Fruit fly (Drosophila melanogaster): ENCODE data around the gene CG2211.

CG2211 gene

dm6 chr3L:1320230-1320930 lies 14.8 kb downstream of the CG2211 start (continued):
- TF ChIP-seq Blimp-1 (GFP tag; optimal IDR thresholded peaks at IDR 0.05) (no peak), CG6792 (GFP tag; optimal IDR thresholded peaks at IDR 0.05) (peak; percentile 53), Sox14 (GFP tag; optimal IDR thresholded peaks at IDR 0.05) (peak; percentile 43), cyc (GFP tag; optimal IDR thresholded peaks at IDR 0.05) (peak; percentile 34), CG10631 (GFP tag; optimal IDR thresholded peaks at IDR 0.05) (peak; percentile 34), achi (GFP tag; optimal IDR thresholded peaks at IDR 0.05) (peak; percentile 55), CG1621 (tag; optimal IDR thresholded peaks at IDR 0.05) (peak; percentile 19), CG15336 (GFP tag; IDR thresholded peaks at IDR 0.05) (peak; percentile 23), CG6276 (GFP tag; optimal IDR thresholded peaks at IDR 0.05) (peak; percentile 16), CG31627 (GFP tag; optimal IDR thresholded peaks at IDR 0.05) (peak; percentile 39), CG6163 (GFP tag; IDR thresholded peaks at IDR 0.05) (peak; percentile 35; the same call in 1 of the 3 replicates), acj6 (GFP tag; optimal IDR thresholded peaks at IDR 0.05) (peak; percentile 51), Eip75B (GFP tag; optimal IDR thresholded peaks at IDR 0.05) (peak; percentile 65)

- TF ChIP-seq fd59A (GFP tag; optimal IDR thresholded peaks at IDR 0.05) (peak; percentile 86), CG11902 (GFP tag; optimal IDR thresholded peaks at IDR 0.05) (peak; percentile 91), CG10631 (GFP tag; optimal IDR thresholded peaks at IDR 0.05) (peak; percentile 95), net (GFP tag; optimal IDR thresholded peaks at IDR 0.05) (peak; percentile 94), dac (GFP tag; optimal IDR thresholded peaks at IDR 0.05) (peak; percentile 90), Hr38 (GFP tag; optimal IDR thresholded peaks at IDR 0.05) (peak; percentile 12), CG6163 (GFP tag; IDR thresholded peaks at IDR 0.05) (peak; percentile 97), CG6276 (GFP tag; optimal IDR thresholded peaks at IDR 0.05) (peak; percentile 91), fkh (GFP tag; optimal IDR thresholded peaks at IDR 0.05) (no peak), CG4318 (GFP tag; optimal IDR thresholded peaks at IDR 0.05) (peak; percentile 94), acj6 (GFP tag; optimal IDR thresholded peaks at IDR 0.05) (peak; percentile 97), CG3032 (tag; optimal IDR thresholded peaks at IDR 0.05) (peak; percentile 81), CG6808 (GFP tag; optimal IDR thresholded peaks at IDR 0.05) (peak; percentile 83), spab (GFP tag; optimal IDR thresholded peaks at IDR 0.05) (peak; percentile 83), CG16779 (tag; optimal IDR thresholded peaks at IDR 0.05) (peak; percentile 76), dsx (GFP tag; optimal IDR thresholded peaks at IDR 0.05; ENCODE audit: poor library complexity, severe bottlenecking) (peak; percentile 64), CG34406 (GFP tag; optimal IDR thresholded peaks at IDR 0.05) (peak; percentile 94), CG8632 (GFP tag; optimal IDR thresholded peaks at IDR 0.05) (peak; percentile 90), CG10669 (GFP tag; optimal IDR thresholded peaks at IDR 0.05) (peak; percentile 83), CG6792 (GFP tag; optimal IDR thresholded peaks at IDR 0.05) (peak; percentile 95), Gug (GFP tag; IDR thresholded peaks at IDR 0.05) (peak; percentile 91), pdm3 (GFP tag; optimal IDR thresholded peaks at IDR 0.05) (peak; percentile 93), CG11294 (GFP tag; IDR thresholded peaks at IDR 0.05) (peak; percentile 82), Eip75B (GFP tag; optimal IDR thresholded peaks at IDR 0.05) (peak; percentile 96), lz (GFP tag; optimal IDR thresholded peaks at IDR 0.05) (peak; percentile 97), Hr4 (GFP tag; optimal IDR thresholded peaks at IDR 0.05) (peak; percentile 96), CG8119 (GFP tag; IDR thresholded peaks at IDR 0.05) (peak; percentile 96), achi (GFP tag; optimal IDR thresholded peaks at IDR 0.05) (peak; percentile 96), CG8319 (GFP tag; optimal IDR thresholded peaks at IDR 0.05) (peak; percentile 90), Sox102F (GFP tag; optimal IDR thresholded peaks at IDR 0.05) (peak; percentile 98), Hr39 (GFP tag; optimal IDR thresholded peaks at IDR 0.05) (peak; percentile 98), CG32006 (GFP tag; optimal IDR thresholded peaks at IDR 0.05) (peak; percentile 97), Sox14 (GFP tag; optimal IDR thresholded peaks at IDR 0.05) (peak; percentile 98), fd85E (GFP tag; optimal IDR thresholded peaks at IDR 0.05) (peak; percentile 87), Eip93F (GFP tag; optimal IDR thresholded peaks at IDR 0.05) (peak; percentile 97), salr (GFP tag; optimal IDR thresholded peaks at IDR 0.05) (peak; percentile 78 to 95), CG3919 (GFP tag; optimal IDR thresholded peaks at IDR 0.05) (peak; percentile 97), Ets96B (tag; optimal IDR thresholded peaks at IDR 0.05) (peak; percentile 91), CG7368 (GFP tag; optimal IDR thresholded peaks at IDR 0.05) (peak; percentile 91), CG1621 (tag; optimal IDR thresholded peaks at IDR 0.05) (peak; percentile 84), vri (GFP tag; optimal IDR thresholded peaks at IDR 0.05) (peak; percentile 98), CG31627 (GFP tag; optimal IDR thresholded peaks at IDR 0.05) (peak; percentile 98), Eip78C (GFP tag) (peak; percentile 97)
Measured at dm6 chr3L:1319097-1319725, 15.9 kb downstream of the CG2211 start.

Measured in whole organism, prepupa.